Worm (Caenorhabditis elegans) whole organism, mixed stage, embryonic: ENCODE data around the gene sqv-6.

Experiments used
- M03D4.4 ChIP-seq: sonication (generic microtip); optimal IDR thresholded peaks from 2 replicates; lab custom pipeline; 2017; ENCODE audit warnings: mild to moderate bottlenecking, missing genetic modification characterization, missing compliant biosample characterization
- elt-1 ChIP-seq: sonication (generic microtip); optimal IDR thresholded peaks from 2 replicates; lab custom pipeline; 2017; ENCODE audit warnings: missing genetic modification characterization, mild to moderate bottlenecking, missing compliant biosample characterization, antibody characterized with exemption, moderate library complexity, borderline replicate concordance; ENCODE audit not compliant: insufficient read depth
- ham-2 ChIP-seq: fragments of 200-800 bp; sonication (Bioruptor generic); optimal IDR thresholded peaks from 2 replicates; lab custom pipeline; 2018; ENCODE audit warnings: mild to moderate bottlenecking, missing genetic modification characterization, missing compliant biosample characterization
- nhr-12 ChIP-seq: fragments of 150-350 bp; optimal IDR thresholded peaks from 2 replicates; lab custom pipeline; 2014; ENCODE audit warnings: missing biosample characterization, missing genetic modification characterization
- nhr-237 ChIP-seq: fragments of 150-350 bp; optimal IDR thresholded peaks from 2 replicates; lab custom pipeline; 2014; ENCODE audit warnings: missing biosample characterization, missing genetic modification characterization
- pha-4 ChIP-seq: fragments of 150-350 bp; optimal IDR thresholded peaks from 2 replicates; lab custom pipeline; 2018; ENCODE audit warnings: missing biosample characterization, missing genetic modification reagents, missing genetic modification characterization
- sem-2 ChIP-seq: fragments of 200-800 bp; sonication (Bioruptor generic); optimal IDR thresholded peaks from 2 replicates; lab custom pipeline; 2018; ENCODE audit warnings: mild to moderate bottlenecking, missing genetic modification characterization, missing compliant biosample characterization
- snpc-4 ChIP-seq: fragments of 150-350 bp; optimal IDR thresholded peaks from 2 replicates; lab custom pipeline; 2014; ENCODE audit warnings: missing biosample characterization, missing genetic modification characterization
- unc-120 ChIP-seq: sonication (generic microtip); optimal IDR thresholded peaks from 2 replicates; lab custom pipeline; 2017; ENCODE audit warnings: missing genetic modification characterization, missing compliant biosample characterization; ENCODE audit not compliant: poor library complexity, severe bottlenecking
- unc-39 ChIP-seq: fragments of 150-350 bp; optimal IDR thresholded peaks from 2 replicates; lab custom pipeline; 2014; ENCODE audit warnings: missing biosample characterization, missing genetic modification characterization
- unc-62 ChIP-seq: fragments of 150-350 bp; optimal IDR thresholded peaks from 2 replicates; lab custom pipeline; 2014; ENCODE audit warnings: missing biosample characterization, missing genetic modification reagents, missing genetic modification characterization
- ztf-11 ChIP-seq: fragments of 150-350 bp; optimal IDR thresholded peaks from 2 replicates; lab custom pipeline; 2014; ENCODE audit warnings: missing biosample characterization, missing genetic modification characterization

- TF ChIP-seq unc-120 (tag; lab: Kevin White, UChicago) = no peak
- no peak for TF ChIP-seq unc-62 (GFP tag; lab: Kevin White, UChicago)
- TF ChIP-seq nhr-237 = no peak
- TF ChIP-seq pha-4 = no peak
- no peak for TF ChIP-seq M03D4.4 (tag; lab: Kevin White, UChicago)
- TF ChIP-seq ztf-11 (tag; lab: Kevin White, UChicago) = no peak
- no peak for TF ChIP-seq nhr-12 (tag; lab: Kevin White, UChicago)
- TF ChIP-seq snpc-4 (tag; lab: Kevin White, UChicago) = no peak
- no peak for TF ChIP-seq ham-2 (GFP tag; lab: Kevin White, UChicago)
- TF ChIP-seq sem-2 (GFP tag; lab: Kevin White, UChicago) = no peak
- TF ChIP-seq elt-1 (tag; lab: Kevin White, UChicago) = no peak
- no peak for TF ChIP-seq unc-39 (tag; lab: Kevin White, UChicago)
These were observed 48.9 kb downstream of the sqv-6 start for ce11 chrV:915716-916115.
